Fruit fly (Drosophila melanogaster) whole organism, wandering third instar larva: ENCODE data around the gene GatB.

ENCODE experiments used
- Abd-B ChIP-seq: fragments of >200 bp; optimal IDR thresholded peaks from 2 replicates; lab custom pipeline; 2017; ENCODE audit warnings: missing biosample characterization, missing genetic modification characterization
- Hnf4 ChIP-seq: fragments of 200-800 bp; sonication (Bioruptor generic); optimal IDR thresholded peaks from 2 replicates; lab custom pipeline; 2016; ENCODE audit warnings: missing biosample characterization, mild to moderate bottlenecking, missing genetic modification characterization
- br ChIP-seq: fragments of 200-800 bp; sonication (Bioruptor generic); optimal IDR thresholded peaks from 2 replicates; lab custom pipeline; 2016; ENCODE audit warnings: missing biosample characterization, missing genetic modification characterization
- dmrt93B ChIP-seq: fragments of 200-800 bp; sonication (Bioruptor generic); optimal IDR thresholded peaks from 2 replicates; lab custom pipeline; 2018; ENCODE audit warnings: missing biosample characterization, mild to moderate bottlenecking, missing genetic modification characterization
- h ChIP-seq: fragments of 200-800 bp; sonication (Bioruptor generic); optimal IDR thresholded peaks from 3 replicates; lab custom pipeline; 2016; ENCODE audit warnings: missing biosample characterization, mild to moderate bottlenecking, missing genetic modification characterization
- pan ChIP-seq: fragments of >200 bp; optimal IDR thresholded peaks from 2 replicates; lab custom pipeline; 2017
- psq ChIP-seq: fragments of 200-800 bp; sonication (Bioruptor generic); optimal IDR thresholded peaks from 3 replicates; lab custom pipeline; 2017; ENCODE audit warnings: missing biosample characterization, mild to moderate bottlenecking, missing genetic modification characterization, moderate library complexity

dm6 chr3R:24102387-24102786 lies 27.7 kb downstream of the GatB start:
- no peak for TF ChIP-seq psq (GFP tag; lab: Kevin White, UChicago)
- no peak for TF ChIP-seq br (GFP tag; lab: Kevin White, UChicago)
- no peak for TF ChIP-seq pan (lab: Kevin White, UChicago)
- no peak for TF ChIP-seq Hnf4 (GFP tag; lab: Kevin White, UChicago)
- no peak for TF ChIP-seq dmrt93B
- no peak for TF ChIP-seq h (GFP tag; lab: Kevin White, UChicago)
- TF ChIP-seq Abd-B (GFP tag; lab: Kevin White, UChicago), result no peak
